Fruit fly (Drosophila melanogaster) whole organism, adult: ENCODE results near the gene Obp18a.

Source experiments
- CG11617 ChIP-seq: fragments of 200-800 bp; sonication (Bioruptor generic); optimal IDR thresholded peaks from 2 replicates; lab custom pipeline; 2017; ENCODE audit warnings: mild to moderate bottlenecking, missing biosample characterization, missing genetic modification reagents, missing genetic modification characterization
- CG12768 ChIP-seq: fragments of 200-800 bp; sonication (Bioruptor generic); optimal IDR thresholded peaks from 2 replicates; lab custom pipeline; 2017; ENCODE audit warnings: missing biosample characterization, missing genetic modification characterization, mild to moderate bottlenecking, moderate library complexity, missing genetic modification reagents
- CG14711 ChIP-seq: fragments of 200-800 bp; sonication (Bioruptor generic); optimal IDR thresholded peaks from 2 replicates; lab custom pipeline; 2018; ENCODE audit warnings: missing biosample characterization, mild to moderate bottlenecking, missing genetic modification characterization, moderate library complexity
- CG1620 ChIP-seq: fragments of 200-800 bp; sonication (Bioruptor generic); optimal IDR thresholded peaks from 2 replicates; lab custom pipeline; 2016; ENCODE audit warnings: missing biosample characterization, missing genetic modification characterization
- CG33017 ChIP-seq: fragments of 200-800 bp; sonication (Bioruptor generic); optimal IDR thresholded peaks from 2 replicates; lab custom pipeline; 2018; ENCODE audit warnings: missing biosample characterization, mild to moderate bottlenecking, missing genetic modification characterization, moderate library complexity
- CG5204 ChIP-seq: fragments of 200-800 bp; sonication (Bioruptor generic); optimal IDR thresholded peaks from 2 replicates; lab custom pipeline; 2016; ENCODE audit warnings: missing biosample characterization, missing genetic modification characterization
- CG7045 ChIP-seq: fragments of 200-800 bp; sonication (Bioruptor generic); optimal IDR thresholded peaks from 2 replicates; lab custom pipeline; 2017; ENCODE audit warnings: missing biosample characterization, mild to moderate bottlenecking, missing genetic modification characterization
- CG7101 ChIP-seq: fragments of 200-800 bp; sonication (Bioruptor generic); optimal IDR thresholded peaks from 2 replicates; lab custom pipeline; 2018; ENCODE audit warnings: missing biosample characterization, mild to moderate bottlenecking, missing genetic modification characterization, moderate library complexity
- Clk ChIP-seq: fragments of 200-800 bp; sonication (Bioruptor generic); optimal IDR thresholded peaks from 2 replicates; lab custom pipeline; 2017; ENCODE audit warnings: missing biosample characterization, missing genetic modification characterization
- Crg-1 ChIP-seq: fragments of 200-800 bp; sonication (Bioruptor generic); optimal IDR thresholded peaks from 2 replicates; lab custom pipeline; 2016; ENCODE audit warnings: missing biosample characterization, missing genetic modification characterization
- Hr96 ChIP-seq: fragments of 200-800 bp; sonication (Bioruptor generic); optimal IDR thresholded peaks from 2 replicates; lab custom pipeline; 2016; ENCODE audit warnings: missing biosample characterization, missing genetic modification characterization
- Mnt ChIP-seq: fragments of 200-800 bp; sonication (Bioruptor generic); optimal IDR thresholded peaks from 2 replicates; lab custom pipeline; 2016; ENCODE audit warnings: missing biosample characterization, mild to moderate bottlenecking, missing genetic modification characterization
- bab1 ChIP-seq: fragments of 200-800 bp; sonication (Bioruptor generic); optimal IDR thresholded peaks from 3 replicates; lab custom pipeline; 2019; ENCODE audit warnings: missing biosample characterization, mild to moderate bottlenecking, missing genetic modification characterization, moderate library complexity
- cic ChIP-seq: fragments of 200-800 bp; sonication (Bioruptor generic); optimal IDR thresholded peaks from 2 replicates; lab custom pipeline; 2017; ENCODE audit warnings: missing biosample characterization, mild to moderate bottlenecking, missing genetic modification characterization, moderate library complexity
- cnc ChIP-seq, 2 experiments: fragments of >200 bp; optimal IDR thresholded peaks; 2 replicates each; lab custom pipeline; 2017
- kay ChIP-seq: fragments of 200-800 bp; sonication (Bioruptor generic); peaks from one replicate; lab custom pipeline; 2016; ENCODE audit warnings: missing biosample characterization, missing genetic modification characterization, borderline replicate concordance
- ovo ChIP-seq: fragments of 200-800 bp; sonication (Bioruptor generic); optimal IDR thresholded peaks from 2 replicates; lab custom pipeline; 2016; ENCODE audit warnings: missing biosample characterization, missing genetic modification characterization
- pad ChIP-seq: fragments of 200-800 bp; sonication (Bioruptor generic); optimal IDR thresholded peaks from 3 replicates; lab custom pipeline; 2017; ENCODE audit warnings: missing biosample characterization, missing genetic modification characterization, mild to moderate bottlenecking, moderate library complexity, missing genetic modification reagents
- tj ChIP-seq: fragments of 200-800 bp; sonication (Bioruptor generic); optimal IDR thresholded peaks from 3 replicates; lab custom pipeline; 2017; ENCODE audit warnings: missing biosample characterization, mild to moderate bottlenecking, missing genetic modification characterization, moderate library complexity
- toe ChIP-seq: fragments of 200-800 bp; sonication (Bioruptor generic); optimal IDR thresholded peaks from 2 replicates; lab custom pipeline; 2016; ENCODE audit warnings: missing biosample characterization, missing genetic modification characterization

The Obp18a gene

DNA sequence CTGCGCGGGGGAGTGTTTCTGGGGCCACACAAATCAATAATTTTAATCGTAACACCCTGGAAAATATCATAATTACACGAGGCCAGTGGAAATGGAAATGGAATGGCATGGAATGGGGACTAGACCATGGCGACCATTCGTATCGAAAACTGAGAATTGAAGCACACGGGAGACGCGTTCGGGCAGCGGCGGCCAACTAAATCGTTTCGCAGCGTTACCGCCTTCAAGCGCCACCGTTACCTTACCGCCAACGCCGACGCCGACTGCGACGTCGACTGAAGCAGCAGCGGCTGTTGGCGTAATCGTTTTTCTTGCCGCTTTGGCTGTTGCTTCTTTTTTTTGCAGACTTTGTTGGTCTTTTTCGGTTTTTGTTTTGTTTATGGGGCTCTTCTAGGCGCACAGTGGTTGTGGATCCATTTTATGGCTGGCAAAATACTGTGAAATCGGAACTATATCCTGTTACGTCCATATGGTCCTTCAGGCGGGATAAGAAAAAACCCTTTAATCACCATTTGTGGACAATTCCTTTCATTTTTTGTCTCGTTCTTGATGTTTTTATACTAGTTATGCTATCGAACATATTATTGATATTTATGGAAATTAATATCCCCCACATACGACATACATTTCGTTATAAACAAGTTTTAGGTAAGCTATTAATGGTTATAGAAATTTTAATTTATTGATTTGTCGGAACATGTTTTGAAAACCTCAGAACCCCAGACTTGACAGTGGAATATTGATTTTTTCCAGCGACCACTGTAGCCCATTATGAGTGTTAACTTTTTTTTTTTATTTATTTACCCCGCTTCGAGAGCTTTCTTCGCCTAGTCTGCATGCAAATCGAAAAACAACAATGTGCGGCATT is 29.7 kb upstream of the Obp18a start:
- TF ChIP-seq kay (no peak), bab1 (GFP tag; lab: Kevin White, UChicago) (no peak), CG1620 (GFP tag; lab: Kevin White, UChicago) (no peak), Mnt (GFP tag; lab: Kevin White, UChicago) (peak; percentile 3), cic (GFP tag; lab: Kevin White, UChicago) (no peak), CG11617 (GFP tag; lab: Kevin White, UChicago) (no peak), CG12768 (no peak), tj (GFP tag; lab: Kevin White, UChicago) (peak; percentile 53), pad (GFP tag; lab: Kevin White, UChicago) (no peak), CG7045 (no peak), Clk (no peak), CG14711 (no peak), ovo (GFP tag; lab: Kevin White, UChicago) (peak; percentile 20), Crg-1 (GFP tag; lab: Kevin White, UChicago) (no peak), CG5204 (no peak), CG33017 (tag; lab: Kevin White, UChicago) (no peak), toe (GFP tag; lab: Kevin White, UChicago) (no peak), cnc (optimal IDR thresholded peaks at IDR 0.05; lab: Kevin White, UChicago) (no peak), CG7101 (tag; lab: Kevin White, UChicago) (no peak), Hr96 (GFP tag; lab: Kevin White, UChicago) (no peak)

dm6 chrX:19164726-19165125 is 29.1 kb upstream of the Obp18a start:
- TF ChIP-seq Mnt (GFP tag; lab: Kevin White, UChicago) (no peak), Crg-1 (GFP tag; lab: Kevin White, UChicago) (no peak), tj (GFP tag; lab: Kevin White, UChicago) (no peak), bab1 (GFP tag; lab: Kevin White, UChicago) (no peak), kay (no peak), CG5204 (no peak), cic (GFP tag; lab: Kevin White, UChicago) (no peak), Hr96 (GFP tag; lab: Kevin White, UChicago) (no peak), CG33017 (tag; lab: Kevin White, UChicago) (no peak), CG7045 (no peak), pad (GFP tag; lab: Kevin White, UChicago) (no peak), Clk (no peak), CG12768 (no peak), CG7101 (tag; lab: Kevin White, UChicago) (no peak), CG14711 (no peak), toe (GFP tag; lab: Kevin White, UChicago) (no peak), ovo (GFP tag; lab: Kevin White, UChicago) (no peak)

dm6 chrX:19163446-19163845 is 27.8 kb upstream of the Obp18a start:
- no peak for TF ChIP-seq Clk

dm6 chrX:19162249-19162914 is 26.7 kb upstream of the Obp18a start:
- TF ChIP-seq CG7101 (tag; lab: Kevin White, UChicago) (peak; percentile 53), tj (GFP tag; lab: Kevin White, UChicago) (no peak), Mnt (GFP tag; lab: Kevin White, UChicago) (no peak), CG11617 (GFP tag; lab: Kevin White, UChicago) (peak; percentile 17), kay (no peak), toe (GFP tag; lab: Kevin White, UChicago) (no peak), ovo (GFP tag; lab: Kevin White, UChicago) (no peak)

DNA sequence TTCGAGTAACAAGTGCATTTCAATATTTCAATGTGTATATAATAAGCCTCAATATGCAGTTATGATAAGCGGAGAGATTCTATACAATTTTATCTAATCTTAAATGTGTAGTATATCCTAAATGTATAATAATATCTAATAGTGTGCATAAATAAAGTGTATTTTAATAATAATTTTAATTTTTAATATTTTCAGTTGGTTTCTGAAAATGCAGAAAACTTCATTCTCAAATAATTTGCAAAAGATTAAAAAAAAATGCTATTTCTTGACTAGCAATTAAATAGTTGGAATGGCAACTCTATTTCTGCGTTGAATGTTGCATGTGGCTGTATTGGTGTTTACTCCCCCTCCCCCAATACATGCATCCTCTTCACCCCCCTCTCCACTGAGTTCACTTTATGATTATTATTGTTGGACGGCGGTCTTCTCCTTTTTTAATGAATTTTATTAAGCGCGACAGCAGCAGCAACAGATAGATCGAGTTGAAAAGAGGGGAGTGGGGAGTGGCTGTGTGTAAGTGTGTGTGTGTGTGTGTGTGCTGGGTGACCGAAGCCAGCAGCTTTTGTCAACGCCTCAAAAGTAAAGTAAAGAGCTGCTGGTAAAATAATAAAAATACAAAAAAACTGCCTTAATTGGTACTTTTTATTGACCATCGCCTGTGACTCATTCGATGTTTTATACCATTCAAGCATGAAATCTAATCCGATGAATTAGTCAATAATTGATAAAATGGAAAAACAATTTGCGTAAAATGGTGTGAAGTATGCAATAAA is 25.2 kb upstream of the Obp18a start:
- TF ChIP-seq CG11617 (GFP tag; lab: Kevin White, UChicago) (no peak), Clk (no peak), pad (GFP tag; lab: Kevin White, UChicago) (no peak), CG14711 (no peak), Hr96 (GFP tag; lab: Kevin White, UChicago) (no peak), CG7101 (tag; lab: Kevin White, UChicago) (no peak), ovo (GFP tag; lab: Kevin White, UChicago) (no peak), CG5204 (no peak)

- TF ChIP-seq CG12768: no peak
- no peak for TF ChIP-seq CG11617 (GFP tag; lab: Kevin White, UChicago)
- TF ChIP-seq bab1 (GFP tag; lab: Kevin White, UChicago): no peak
- TF ChIP-seq Crg-1 (GFP tag; lab: Kevin White, UChicago): no peak
- TF ChIP-seq CG1620 (GFP tag; lab: Kevin White, UChicago): no peak
- peak; percentile 64 for TF ChIP-seq CG14711
- TF ChIP-seq CG7101 (tag; lab: Kevin White, UChicago): peak; percentile 2
- TF ChIP-seq Hr96 (GFP tag; lab: Kevin White, UChicago): no peak
Measured at dm6 chrX:19159942-19160341, 24.3 kb upstream of the Obp18a start.
